Fruit fly (Drosophila melanogaster) whole organism, embryonic: ENCODE results near the gene CG10801.

Source experiments
- CG10209 ChIP-seq: fragments of 200-800 bp; sonication (Bioruptor generic); optimal IDR thresholded peaks from 3 replicates; lab custom pipeline; 2017; ENCODE audit warnings: missing biosample characterization, mild to moderate bottlenecking, missing genetic modification characterization, missing genetic modification reagents
- CG1024 ChIP-seq: fragments of 200-800 bp; sonication (Bioruptor generic); IDR thresholded peaks from 2 replicates; pipeline ENCODE4 v1.3.6; 2022; ENCODE audit warnings: missing biosample characterization, missing genetic modification characterization
- CG10366 ChIP-seq: fragments of 200-800 bp; sonication (Bioruptor generic); IDR thresholded peaks from 2 replicates; pipeline ENCODE4 v1.3.6; 2022; ENCODE audit warnings: missing biosample characterization, missing genetic modification characterization
- CG13296 ChIP-seq: fragments of 200-800 bp; sonication (Bioruptor generic); optimal IDR thresholded peaks from 3 replicates; lab custom pipeline; 2018; ENCODE audit warnings: missing biosample characterization, mild to moderate bottlenecking, missing genetic modification characterization
- CG13424 ChIP-seq: fragments of 200-800 bp; sonication (Bioruptor generic); optimal IDR thresholded peaks from 2 replicates; lab custom pipeline; 2019; ENCODE audit warnings: missing biosample characterization, mild to moderate bottlenecking, missing genetic modification characterization, moderate library complexity
- CG13894 ChIP-seq: fragments of 200-800 bp; sonication (Bioruptor generic); optimal IDR thresholded peaks from 3 replicates; lab custom pipeline; 2018; ENCODE audit warnings: missing biosample characterization, mild to moderate bottlenecking, missing genetic modification characterization, moderate library complexity
- CG14014 ChIP-seq: fragments of 200-800 bp; sonication (Bioruptor generic); IDR thresholded peaks from 2 replicates; pipeline ENCODE4 v1.3.6; 2022; ENCODE audit warnings: missing biosample characterization, missing genetic modification characterization
- CG17912 ChIP-seq: fragments of 200-800 bp; sonication (Bioruptor generic); optimal IDR thresholded peaks from 2 replicates; lab custom pipeline; 2018; ENCODE audit warnings: missing biosample characterization, mild to moderate bottlenecking, missing genetic modification characterization
- CG30020 ChIP-seq: fragments of 200-800 bp; optimal IDR thresholded peaks from 2 replicates; lab custom pipeline; 2019; ENCODE audit warnings: missing biosample characterization, mild to moderate bottlenecking, missing genetic modification characterization, moderate library complexity
- CG32772 ChIP-seq: fragments of 200-800 bp; sonication (Bioruptor generic); IDR thresholded peaks from 2 replicates; pipeline ENCODE4 v1.3.6; 2022; ENCODE audit warnings: missing biosample characterization, missing genetic modification characterization
- CG43689 ChIP-seq: fragments of 200-800 bp; sonication (Bioruptor generic); IDR thresholded peaks from 2 replicates; pipeline ENCODE4 v1.3.6; 2022; ENCODE audit warnings: missing biosample characterization, missing genetic modification characterization
- CG4404 ChIP-seq: fragments of 200-800 bp; sonication (Bioruptor generic); IDR thresholded peaks from 2 replicates; pipeline ENCODE4 v1.3.6; 2022; ENCODE audit warnings: missing biosample characterization, missing genetic modification characterization
- CG5953 ChIP-seq: fragments of 200-800 bp; sonication (Bioruptor generic); IDR thresholded peaks from 2 replicates; pipeline ENCODE4 v1.3.6; 2022; ENCODE audit warnings: missing biosample characterization, missing genetic modification characterization
- CG6813 ChIP-seq: fragments of 200-800 bp; sonication (Bioruptor generic); optimal IDR thresholded peaks from 2 replicates; lab custom pipeline; 2017; ENCODE audit warnings: missing biosample characterization, missing genetic modification characterization, mild to moderate bottlenecking, moderate library complexity, missing genetic modification reagents
- CG9932 ChIP-seq: fragments of 200-800 bp; sonication (Bioruptor generic); IDR thresholded peaks from 2 replicates; pipeline ENCODE4 v1.3.6; 2022; ENCODE audit warnings: missing biosample characterization, missing genetic modification characterization
- CrebB ChIP-seq: fragments of 200-800 bp; sonication (Bioruptor generic); optimal IDR thresholded peaks from 3 replicates; lab custom pipeline; 2018; ENCODE audit warnings: missing biosample characterization, mild to moderate bottlenecking, missing genetic modification characterization
- ERR ChIP-seq: fragments of 200-800 bp; sonication (Bioruptor generic); optimal IDR thresholded peaks from 2 replicates; lab custom pipeline; 2016; ENCODE audit warnings: missing biosample characterization, missing genetic modification characterization
- Fer2 ChIP-seq: fragments of 200-800 bp; sonication (Bioruptor generic); optimal IDR thresholded peaks from 2 replicates; lab custom pipeline; 2018; ENCODE audit warnings: missing biosample characterization, mild to moderate bottlenecking, missing genetic modification characterization, moderate library complexity
- Fer3 ChIP-seq: fragments of 200-800 bp; sonication (Bioruptor generic); optimal IDR thresholded peaks from 2 replicates; lab custom pipeline; 2018; ENCODE audit warnings: missing biosample characterization, mild to moderate bottlenecking, missing genetic modification characterization, moderate library complexity
- Hand ChIP-seq: fragments of 200-800 bp; sonication (Bioruptor generic); optimal IDR thresholded peaks from 2 replicates; lab custom pipeline; 2017; ENCODE audit warnings: mild to moderate bottlenecking, missing biosample characterization, missing genetic modification reagents, missing genetic modification characterization
- HmgZ ChIP-seq: fragments of 200-800 bp; sonication (Bioruptor generic); optimal IDR thresholded peaks from 2 replicates; lab custom pipeline; 2018; ENCODE audit warnings: missing biosample characterization, mild to moderate bottlenecking, missing genetic modification characterization
- Hr78 ChIP-seq, 2 experiments: fragments of 200-800 bp in 1 of 2; fragments of >200 bp in 1 of 2; sonication (Bioruptor generic) in 1 of 2; optimal IDR thresholded peaks; 2 replicates each; lab custom pipeline; 2017 to 2019; ENCODE audit warnings: missing biosample characterization in 2 of 2, missing genetic modification characterization in 2 of 2, mild to moderate bottlenecking in 1 of 2, moderate library complexity in 1 of 2
- MTF-1 ChIP-seq: fragments of 200-800 bp; sonication (Bioruptor generic); optimal IDR thresholded peaks from 2 replicates; lab custom pipeline; 2018; ENCODE audit warnings: missing biosample characterization, mild to moderate bottlenecking, missing genetic modification characterization, borderline replicate concordance
- Poxn ChIP-seq: fragments of 200-800 bp; sonication (Bioruptor generic); IDR thresholded peaks from 2 replicates; pipeline ENCODE4 v1.3.6; 2022; ENCODE audit warnings: missing biosample characterization, missing genetic modification characterization
- Sox100B ChIP-seq: fragments of 200-800 bp; sonication (Bioruptor generic); optimal IDR thresholded peaks from 3 replicates; lab custom pipeline; 2018; ENCODE audit warnings: missing biosample characterization, mild to moderate bottlenecking, missing genetic modification characterization
- Spps ChIP-seq: fragments of 200-800 bp; sonication (Bioruptor generic); optimal IDR thresholded peaks from 2 replicates; lab custom pipeline; 2018; ENCODE audit warnings: missing biosample characterization, mild to moderate bottlenecking, missing genetic modification characterization
- Stat92E ChIP-seq, 3 experiments: fragments of >200 bp in 2 of 3; fragments of 200-800 bp in 1 of 3; sonication (Bioruptor generic) in 1 of 3; optimal IDR thresholded peaks; 2 replicates each; lab custom pipeline; 2017 to 2019; ENCODE audit warnings: missing biosample characterization in 3 of 3, missing genetic modification characterization in 3 of 3, mild to moderate bottlenecking in 1 of 3, moderate library complexity in 1 of 3
- bcd ChIP-seq: fragments of 200-800 bp; sonication (Bioruptor generic); optimal IDR thresholded peaks from 2 replicates; lab custom pipeline; 2017; ENCODE audit warnings: missing biosample characterization, mild to moderate bottlenecking, missing genetic modification characterization
- bsh ChIP-seq, 2 experiments: fragments of 200-800 bp; sonication (Bioruptor generic); optimal IDR thresholded peaks; 2 replicates each; lab custom pipeline; 2017 to 2018; ENCODE audit warnings: mild to moderate bottlenecking in 2 of 2, missing biosample characterization in 2 of 2, missing genetic modification characterization in 2 of 2, moderate library complexity in 1 of 2
- da ChIP-seq: fragments of 200-800 bp; sonication (Bioruptor generic); optimal IDR thresholded peaks from 2 replicates; lab custom pipeline; 2016; ENCODE audit warnings: missing biosample characterization, missing genetic modification characterization
- gcm2 ChIP-seq: fragments of 200-800 bp; sonication (Bioruptor generic); optimal IDR thresholded peaks from 2 replicates; lab custom pipeline; 2016; ENCODE audit warnings: missing biosample characterization, missing genetic modification characterization
- gt ChIP-seq: fragments of 200-800 bp; sonication (Bioruptor generic); IDR thresholded peaks from 2 replicates; pipeline ENCODE4 v1.3.6; 2022; ENCODE audit warnings: missing biosample characterization, missing genetic modification characterization
- hb ChIP-seq: fragments of 200-800 bp; sonication (Bioruptor generic); IDR thresholded peaks from 3 replicates; pipeline ENCODE4 v1.3.6; 2022; ENCODE audit warnings: missing biosample characterization, missing genetic modification characterization; ENCODE audit not compliant: partially characterized antibody
- ind ChIP-seq: fragments of 200-800 bp; sonication (Bioruptor generic); optimal IDR thresholded peaks from 3 replicates; lab custom pipeline; 2016; ENCODE audit warnings: missing biosample characterization, missing genetic modification characterization
- odd ChIP-seq: fragments of 200-800 bp; sonication (Bioruptor generic); optimal IDR thresholded peaks from 2 replicates; lab custom pipeline; 2017; ENCODE audit warnings: missing biosample characterization, mild to moderate bottlenecking, missing genetic modification characterization
- p53 ChIP-seq: fragments of 200-800 bp; sonication (Bioruptor generic); optimal IDR thresholded peaks from 2 replicates; lab custom pipeline; 2016; ENCODE audit warnings: missing biosample characterization, missing genetic modification characterization
- pb ChIP-seq: fragments of 200-800 bp; sonication (Bioruptor generic); optimal IDR thresholded peaks from 3 replicates; lab custom pipeline; 2016; ENCODE audit warnings: missing biosample characterization, missing genetic modification characterization
- peb ChIP-seq: fragments of 200-800 bp; sonication (Bioruptor generic); IDR thresholded peaks from 2 replicates; pipeline ENCODE4 v1.3.6; 2022; ENCODE audit warnings: missing biosample characterization, missing genetic modification characterization
- prd ChIP-seq, 3 experiments: fragments of >200 bp in 2 of 3; fragments of 200-800 bp in 1 of 3; sonication (Bioruptor generic) in 1 of 3; optimal IDR thresholded peaks in 2 of 3; IDR thresholded peaks in 1 of 3; 2 replicates in 2 of 3; 3 replicates in 1 of 3; pipeline versions ENCODE4 v1.3.6 to Lab custom; 2017 to 2022; ENCODE audit warnings: missing biosample characterization in 1 of 3, missing genetic modification characterization in 1 of 3
- row ChIP-seq: fragments of 200-800 bp; sonication (Bioruptor generic); IDR thresholded peaks from 3 replicates; pipeline ENCODE4 v1.3.6; 2022; ENCODE audit warnings: missing biosample characterization, missing genetic modification characterization
- sima ChIP-seq: fragments of 200-800 bp; sonication (Bioruptor generic); optimal IDR thresholded peaks from 2 replicates; lab custom pipeline; 2016; ENCODE audit warnings: missing biosample characterization, missing genetic modification characterization
- so ChIP-seq: fragments of 200-800 bp; sonication (Bioruptor generic); IDR thresholded peaks from 3 replicates; pipeline ENCODE4 v1.3.6; 2022; ENCODE audit warnings: missing biosample characterization, missing genetic modification characterization
- sug ChIP-seq: fragments of 200-800 bp; optimal IDR thresholded peaks from 2 replicates; lab custom pipeline; 2019; ENCODE audit warnings: missing biosample characterization, mild to moderate bottlenecking, missing genetic modification characterization, moderate library complexity
- tll ChIP-seq, 2 experiments: fragments of 200-800 bp in 1 of 2; fragments of >200 bp in 1 of 2; sonication (Bioruptor generic) in 1 of 2; optimal IDR thresholded peaks; 2 replicates each; lab custom pipeline; 2017 to 2019; ENCODE audit warnings: missing biosample characterization in 2 of 2, missing genetic modification characterization in 2 of 2, mild to moderate bottlenecking in 1 of 2, moderate library complexity in 1 of 2
- vvl ChIP-seq: fragments of 200-800 bp; sonication (Bioruptor generic); IDR thresholded peaks from 2 replicates; pipeline ENCODE4 v1.3.6; 2022; ENCODE audit warnings: missing biosample characterization, missing genetic modification characterization
- zen ChIP-seq: fragments of 200-800 bp; sonication (Bioruptor generic); optimal IDR thresholded peaks from 3 replicates; lab custom pipeline; 2018; ENCODE audit warnings: missing biosample characterization, mild to moderate bottlenecking, missing genetic modification characterization, moderate library complexity
- zfh1 ChIP-seq: fragments of 200-800 bp; sonication (Bioruptor generic); IDR thresholded peaks from 3 replicates; pipeline ENCODE4 v1.3.6; 2022; ENCODE audit warnings: missing biosample characterization, missing genetic modification characterization

The CG10801 gene

dm6 chrX:3482119-3483014, 22.0 kb downstream of the CG10801 start, which contains the start of the genes CG10804 and CG10802:
TSS of gene CG10804 (minus strand) at chrX:3482322.
TSS of gene CG10802 (plus strand) at chrX:3482965.
- TF ChIP-seq pb (GFP tag; lab: Kevin White, UChicago) (peak; percentile 65), CG17912 (no peak), sug (tag; lab: Kevin White, UChicago) (peak; percentile 60), row (GFP tag; lab: Robert Waterston, UW) (peak; percentile 95), Poxn (GFP tag; lab: Robert Waterston, UW) (peak; percentile 53; the same call in 1 of the 2 replicates), Stat92E (GFP tag; optimal IDR thresholded peaks at IDR 0.05; lab: Kevin White, UChicago) (no peak), CG13424 (peak; percentile 74), prd (optimal IDR thresholded peaks at IDR 0.05; lab: Kevin White, UChicago) (no peak), prd (GFP tag; IDR thresholded peaks at IDR 0.05; lab: Robert Waterston, UW) (peak; percentile 91), Sox100B (GFP tag; lab: Kevin White, UChicago) (no peak), tll (GFP tag; optimal IDR thresholded peaks at IDR 0.05; lab: Kevin White, UChicago) (peak in 1 of 2 experiments; percentile 42), CG10366 (peak; percentile 79), CG10209 (GFP tag; lab: Kevin White, UChicago) (peak; percentile 57), ind (GFP tag; lab: Kevin White, UChicago) (peak; percentile 85), zen (tag; lab: Kevin White, UChicago) (peak; percentile 79), sima (GFP tag; lab: Kevin White, UChicago) (peak; percentile 19), CG1024 (GFP tag; lab: Robert Waterston, UW) (peak; percentile 64), CG13296 (GFP tag; lab: Kevin White, UChicago) (peak; percentile 46), da (GFP tag; lab: Kevin White, UChicago) (peak; percentile 60), Fer2 (tag; lab: Kevin White, UChicago) (peak; percentile 27), peb (GFP tag; lab: Robert Waterston, UW) (peak; percentile 72; the same call in 1 of the 2 replicates), gt (GFP tag; lab: Robert Waterston, UW) (peak; percentile 37), Hand (GFP tag; lab: Kevin White, UChicago) (no peak), odd (GFP tag; lab: Kevin White, UChicago) (no peak), gcm2 (GFP tag; lab: Kevin White, UChicago) (peak; percentile 26), HmgZ (tag; lab: Kevin White, UChicago) (peak; percentile 80), CG13894 (tag; lab: Kevin White, UChicago) (no peak), p53 (peak; percentile 52), Fer3 (tag; lab: Kevin White, UChicago) (no peak), zfh1 (peak; percentile 90), Hr78 (GFP tag; optimal IDR thresholded peaks at IDR 0.05; lab: Kevin White, UChicago) (no peak), bsh (GFP tag; optimal IDR thresholded peaks at IDR 0.05; lab: Kevin White, UChicago) (peak in 1 of 2 experiments; percentile 72), MTF-1 (GFP tag; lab: Kevin White, UChicago) (no peak), CrebB (tag; lab: Kevin White, UChicago) (no peak), hb (GFP tag; lab: Robert Waterston, UW) (no peak), CG4404 (peak; percentile 77), bcd (GFP tag; lab: Kevin White, UChicago) (peak; percentile 56), CG32772 (GFP tag; lab: Robert Waterston, UW) (peak; percentile 87), vvl (GFP tag; lab: Robert Waterston, UW) (peak; percentile 93), so (peak; percentile 74), CG9932 (GFP tag; lab: Robert Waterston, UW) (peak; percentile 91), CG6813 (GFP tag; lab: Kevin White, UChicago) (no peak), CG43689 (GFP tag; lab: Robert Waterston, UW) (no peak), ERR (peak; percentile 41), CG30020 (tag; lab: Kevin White, UChicago) (peak; percentile 52), CG14014 (GFP tag; lab: Robert Waterston, UW) (peak; percentile 82), CG5953 (GFP tag; lab: Robert Waterston, UW) (no peak), Spps (tag; lab: Kevin White, UChicago) (peak; percentile 36)
